Worm (Caenorhabditis elegans): ENCODE measurements around the gene slc-5A12.

DNA sequence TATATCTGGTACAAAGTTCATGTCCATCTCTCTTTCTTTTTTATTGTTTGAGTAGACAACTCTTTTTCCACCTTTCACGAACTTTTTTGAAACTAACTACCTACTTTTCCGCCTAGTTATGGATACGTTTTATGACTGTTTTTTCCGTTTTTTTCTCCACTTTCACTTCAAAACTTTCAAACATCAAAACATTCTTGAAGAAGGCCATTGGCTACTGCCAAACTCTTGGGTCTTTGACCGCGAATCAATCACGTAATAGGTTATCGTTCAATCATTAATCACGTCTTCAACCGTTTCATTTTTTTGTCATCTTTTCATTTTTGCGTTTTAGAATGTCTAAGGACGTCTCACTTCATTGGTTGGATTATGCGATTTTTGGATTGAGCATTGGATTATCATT lies at the start of gene slc-5A12:
- TF ChIP-seq W03F9.2 (tag; optimal IDR thresholded peaks at IDR 0.05), result no peak
- no peak for TF ChIP-seq him-1 (tag; optimal IDR thresholded peaks at IDR 0.05)

Data from whole organism, L4/young adult.